Fruit fly (Drosophila melanogaster): ENCODE measurements around the gene CG9312.

Gene CG9312

dm6 chr3R:13796071-13796470 lies 30.5 kb downstream of the CG9312 start (continued):
- TF ChIP-seq tio (GFP tag; optimal IDR thresholded peaks at IDR 0.05), result no peak
- no peak for TF ChIP-seq tgo (GFP tag; IDR thresholded peaks at IDR 0.05)
- TF ChIP-seq CG3726 (GFP tag; IDR thresholded peaks at IDR 0.05), result no peak
- no peak for TF ChIP-seq CG8089 (GFP tag; optimal IDR thresholded peaks at IDR 0.05)
- TF ChIP-seq CG4617 (GFP tag; optimal IDR thresholded peaks at IDR 0.05; ENCODE audit: borderline replicate concordance), result no peak
- TF ChIP-seq row (GFP tag; IDR thresholded peaks at IDR 0.05), result peak; percentile 26; the same call in 1 of the 3 replicates
- no peak for TF ChIP-seq slou (GFP tag; optimal IDR thresholded peaks at IDR 0.05)
- no peak for TF ChIP-seq CG7745 (tag; optimal IDR thresholded peaks at IDR 0.05)
- TF ChIP-seq gsb-n (tag; optimal IDR thresholded peaks at IDR 0.05), result peak; percentile 29
- no peak for TF ChIP-seq D (optimal IDR thresholded peaks at IDR 0.05)
- peak; percentile 48 for TF ChIP-seq D (GFP tag; optimal IDR thresholded peaks at IDR 0.05)
- peak; percentile 57 for TF ChIP-seq phol (tag; optimal IDR thresholded peaks at IDR 0.05)
- TF ChIP-seq CG10979 (tag; optimal IDR thresholded peaks at IDR 0.05), result peak; percentile 76
- TF ChIP-seq ci (GFP tag; IDR thresholded peaks at IDR 0.05), result 0 out of 3 replicates have a peak, but pooled peaks have one; percentile 9
- no peak for TF ChIP-seq Hmr (GFP tag; optimal IDR thresholded peaks at IDR 0.05)
- no peak for TF ChIP-seq zf30C (GFP tag; optimal IDR thresholded peaks at IDR 0.05)
- TF ChIP-seq CG13424 (tag; optimal IDR thresholded peaks at IDR 0.05), result peak; percentile 13
- TF ChIP-seq nerfin-1 (tag; optimal IDR thresholded peaks at IDR 0.05), result peak; percentile 30
- no peak for TF ChIP-seq CG3407 (GFP tag; optimal IDR thresholded peaks at IDR 0.05)
- no peak for TF ChIP-seq HHEX (GFP tag; optimal IDR thresholded peaks at IDR 0.05)
- TF ChIP-seq Sry-δ (GFP tag; optimal IDR thresholded peaks at IDR 0.05), result no peak
- TF ChIP-seq CG1832 (GFP tag; optimal IDR thresholded peaks at IDR 0.05), result no peak
- peak; percentile 39 for TF ChIP-seq CG10267 (tag; optimal IDR thresholded peaks at IDR 0.05)
- TF ChIP-seq CG17802 (tag; optimal IDR thresholded peaks at IDR 0.05), result peak; percentile 2
- no peak for TF ChIP-seq MTF-1 (GFP tag; optimal IDR thresholded peaks at IDR 0.05; ENCODE audit: borderline replicate concordance)
- TF ChIP-seq ATbp (GFP tag; optimal IDR thresholded peaks at IDR 0.05), result peak; percentile 45
- no peak for TF ChIP-seq Asciz (GFP tag; optimal IDR thresholded peaks at IDR 0.05)
- peak; percentile 2 for TF ChIP-seq CG4820 (GFP tag; optimal IDR thresholded peaks at IDR 0.05)
- TF ChIP-seq shn (GFP tag; optimal IDR thresholded peaks at IDR 0.05), result no peak
- peak; percentile 67 for TF ChIP-seq CG15601 (tag; optimal IDR thresholded peaks at IDR 0.05)
- TF ChIP-seq CG2678 (tag; optimal IDR thresholded peaks at IDR 0.05), result peak; percentile 54
- TF ChIP-seq Doc3 (GFP tag; IDR thresholded peaks at IDR 0.05; ENCODE audit: partially characterized antibody), result no peak
- TF ChIP-seq CG14441 (GFP tag; IDR thresholded peaks at IDR 0.05), result no peak
- TF ChIP-seq CG13775 (GFP tag; optimal IDR thresholded peaks at IDR 0.05), result no peak
- TF ChIP-seq CG2712 (tag; optimal IDR thresholded peaks at IDR 0.05), result peak; percentile 71
- TF ChIP-seq bsh (GFP tag; optimal IDR thresholded peaks at IDR 0.05), result peak in 1 of 2 experiments; percentile 85

dm6 chr3R:13796607-13797246 lies 31.2 kb downstream of the CG9312 start:
- TF ChIP-seq her (GFP tag; optimal IDR thresholded peaks at IDR 0.05) (no peak), trem (tag; optimal IDR thresholded peaks at IDR 0.05) (no peak), CG6813 (GFP tag; optimal IDR thresholded peaks at IDR 0.05) (no peak), CG6175 (GFP tag; IDR thresholded peaks at IDR 0.05) (no peak), CG8290 (GFP tag; optimal IDR thresholded peaks at IDR 0.05) (no peak), CG8290 (tag; optimal IDR thresholded peaks at IDR 0.05) (no peak), oc (tag; optimal IDR thresholded peaks at IDR 0.05) (peak; percentile 54), CG12769 (tag; optimal IDR thresholded peaks at IDR 0.05) (no peak), unc-4 (GFP tag; IDR thresholded peaks at IDR 0.05; ENCODE audit: partially characterized antibody) (no peak), CHES-1-like (GFP tag; optimal IDR thresholded peaks at IDR 0.05) (no peak), ftz-f1 (GFP tag; optimal IDR thresholded peaks at IDR 0.05) (no peak), Abd-B (GFP tag; optimal IDR thresholded peaks at IDR 0.05) (no peak), usp (GFP tag; optimal IDR thresholded peaks at IDR 0.05) (no peak), chinmo (GFP tag; IDR thresholded peaks at IDR 0.05; ENCODE audit: partially characterized antibody) (0 out of 4 replicates have a peak, but pooled peaks have one; percentile 35), CG14441 (GFP tag; IDR thresholded peaks at IDR 0.05) (no peak), kni (GFP tag; optimal IDR thresholded peaks at IDR 0.05) (peak; percentile 72)

Measured in whole organism, embryonic.